Fruit fly (Drosophila melanogaster) whole organism, embryonic: ENCODE measurements around the gene CG31467.

ENCODE experiments used
- Aef1 ChIP-seq: fragments of 200-800 bp; sonication (Bioruptor generic); IDR thresholded peaks from 3 replicates; pipeline ENCODE4 v1.3.6; 2022; ENCODE audit warnings: missing biosample characterization, missing genetic modification characterization
- Awh ChIP-seq: fragments of 200-800 bp; sonication (Bioruptor generic); IDR thresholded peaks from 2 replicates; pipeline ENCODE4, ENCODE4 v1.3.6; 2022; ENCODE audit warnings: missing biosample characterization, missing genetic modification characterization
- B-H1 ChIP-seq: fragments of 200-800 bp; sonication (Bioruptor generic); IDR thresholded peaks from 3 replicates; pipeline ENCODE4 v1.3.6; 2022; ENCODE audit warnings: missing biosample characterization, missing genetic modification characterization
- C15 ChIP-seq: fragments of 200-800 bp; sonication (Bioruptor generic); IDR thresholded peaks from 3 replicates; pipeline ENCODE4 v1.3.6; 2022; ENCODE audit warnings: missing biosample characterization, missing genetic modification characterization
- CG10462 ChIP-seq: fragments of 200-800 bp; sonication (Bioruptor generic); optimal IDR thresholded peaks from 2 replicates; lab custom pipeline; 2016; ENCODE audit warnings: missing biosample characterization, missing genetic modification characterization
- CG11456 ChIP-seq: fragments of 200-800 bp; sonication (Bioruptor generic); IDR thresholded peaks from 3 replicates; pipeline ENCODE4 v1.3.6; 2022; ENCODE audit warnings: missing biosample characterization, missing genetic modification characterization
- CG11504 ChIP-seq: fragments of 200-800 bp; sonication (Bioruptor generic); optimal IDR thresholded peaks from 3 replicates; lab custom pipeline; 2019; ENCODE audit warnings: missing biosample characterization, mild to moderate bottlenecking, missing genetic modification characterization, moderate library complexity
- CG12236 ChIP-seq: fragments of 200-800 bp; sonication (Bioruptor generic); optimal IDR thresholded peaks from 2 replicates; lab custom pipeline; 2016; ENCODE audit warnings: missing biosample characterization, missing genetic modification characterization
- CG12659 ChIP-seq: fragments of 200-800 bp; sonication (Bioruptor generic); optimal IDR thresholded peaks from 3 replicates; lab custom pipeline; 2017; ENCODE audit warnings: mild to moderate bottlenecking, missing biosample characterization, missing genetic modification reagents, missing genetic modification characterization
- CG12769 ChIP-seq: fragments of 200-800 bp; sonication (Bioruptor generic); optimal IDR thresholded peaks from 2 replicates; lab custom pipeline; 2019; ENCODE audit warnings: missing biosample characterization, mild to moderate bottlenecking, missing genetic modification characterization, moderate library complexity
- CG17328 ChIP-seq: fragments of 200-800 bp; sonication (Bioruptor generic); IDR thresholded peaks from 2 replicates; pipeline ENCODE4 v1.3.6; 2022; ENCODE audit warnings: missing biosample characterization, missing genetic modification characterization
- CG17361 ChIP-seq: fragments of 200-800 bp; sonication (Bioruptor generic); IDR thresholded peaks from 3 replicates; pipeline ENCODE4 v1.3.6; 2022; ENCODE audit warnings: missing biosample characterization, missing genetic modification characterization
- CG17385 ChIP-seq: fragments of 200-800 bp; sonication (Bioruptor generic); optimal IDR thresholded peaks from 3 replicates; lab custom pipeline; 2018; ENCODE audit warnings: missing biosample characterization, mild to moderate bottlenecking, missing genetic modification characterization
- CG17829 ChIP-seq: fragments of 200-800 bp; optimal IDR thresholded peaks from 2 replicates; lab custom pipeline; 2019; ENCODE audit warnings: missing biosample characterization, mild to moderate bottlenecking, missing genetic modification characterization, moderate library complexity
- CG2120 ChIP-seq: fragments of 200-800 bp; sonication (Bioruptor generic); optimal IDR thresholded peaks from 3 replicates; lab custom pipeline; 2016; ENCODE audit warnings: missing biosample characterization, missing genetic modification characterization
- CG2712 ChIP-seq: fragments of 200-800 bp; optimal IDR thresholded peaks from 3 replicates; lab custom pipeline; 2019; ENCODE audit warnings: missing biosample characterization, mild to moderate bottlenecking, missing genetic modification characterization, moderate library complexity
- CG31441 ChIP-seq: fragments of 200-800 bp; sonication (Bioruptor generic); IDR thresholded peaks from 2 replicates; pipeline ENCODE4 v1.3.6; 2022; ENCODE audit warnings: missing biosample characterization, missing genetic modification characterization
- CG34422 ChIP-seq: fragments of 200-800 bp; sonication (Bioruptor generic); IDR thresholded peaks from 3 replicates; pipeline ENCODE4 v1.3.6; 2022; ENCODE audit warnings: missing biosample characterization, missing genetic modification characterization
- CG3847 ChIP-seq: fragments of 200-800 bp; sonication (Bioruptor generic); IDR thresholded peaks from 2 replicates; pipeline ENCODE4 v1.3.6; 2022; ENCODE audit warnings: missing biosample characterization, missing genetic modification characterization
- CG4404 ChIP-seq: fragments of 200-800 bp; sonication (Bioruptor generic); IDR thresholded peaks from 2 replicates; pipeline ENCODE4 v1.3.6; 2022; ENCODE audit warnings: missing biosample characterization, missing genetic modification characterization
- CG7556 ChIP-seq: fragments of 200-800 bp; sonication (Bioruptor generic); optimal IDR thresholded peaks from 2 replicates; lab custom pipeline; 2017; ENCODE audit warnings: missing biosample characterization, mild to moderate bottlenecking, missing genetic modification characterization
- CG7839 ChIP-seq: fragments of 200-800 bp; sonication (Bioruptor generic); optimal IDR thresholded peaks from 3 replicates; lab custom pipeline; 2018; ENCODE audit warnings: missing biosample characterization, mild to moderate bottlenecking, missing genetic modification characterization, moderate library complexity
- CG8924 ChIP-seq: fragments of 200-800 bp; optimal IDR thresholded peaks from 3 replicates; lab custom pipeline; 2019; ENCODE audit warnings: missing biosample characterization, mild to moderate bottlenecking, missing genetic modification characterization, moderate library complexity
- CrebB ChIP-seq: fragments of 200-800 bp; sonication (Bioruptor generic); optimal IDR thresholded peaks from 3 replicates; lab custom pipeline; 2018; ENCODE audit warnings: missing biosample characterization, mild to moderate bottlenecking, missing genetic modification characterization
- Dbx ChIP-seq: fragments of 200-800 bp; sonication (Bioruptor generic); IDR thresholded peaks from 3 replicates; pipeline ENCODE4 v1.3.6; 2022; ENCODE audit warnings: missing biosample characterization, missing genetic modification characterization
- Dek ChIP-seq: fragments of 200-800 bp; sonication (Bioruptor generic); optimal IDR thresholded peaks from 3 replicates; lab custom pipeline; 2019; ENCODE audit warnings: missing biosample characterization, mild to moderate bottlenecking, missing genetic modification characterization, moderate library complexity
- E2f1 ChIP-seq: fragments of 200-800 bp; sonication (Bioruptor generic); IDR thresholded peaks from 2 replicates; pipeline ENCODE4 v1.3.6; 2022; ENCODE audit warnings: missing biosample characterization, missing genetic modification characterization
- Ets97D ChIP-seq: fragments of 200-800 bp; sonication (Bioruptor generic); optimal IDR thresholded peaks from 3 replicates; lab custom pipeline; 2016; ENCODE audit warnings: missing biosample characterization, missing genetic modification characterization
- HmgZ ChIP-seq: fragments of 200-800 bp; sonication (Bioruptor generic); optimal IDR thresholded peaks from 2 replicates; lab custom pipeline; 2018; ENCODE audit warnings: missing biosample characterization, mild to moderate bottlenecking, missing genetic modification characterization
- Hsf ChIP-seq: fragments of 200-800 bp; sonication (Bioruptor generic); optimal IDR thresholded peaks from 3 replicates; lab custom pipeline; 2016; ENCODE audit warnings: missing biosample characterization, missing genetic modification characterization
- Lhr ChIP-seq: fragments of 200-800 bp; sonication (Bioruptor generic); optimal IDR thresholded peaks from 3 replicates; lab custom pipeline; 2017; ENCODE audit warnings: mild to moderate bottlenecking, missing biosample characterization, missing genetic modification reagents, missing genetic modification characterization
- MTF-1 ChIP-seq: fragments of 200-800 bp; sonication (Bioruptor generic); optimal IDR thresholded peaks from 2 replicates; lab custom pipeline; 2018; ENCODE audit warnings: missing biosample characterization, mild to moderate bottlenecking, missing genetic modification characterization, borderline replicate concordance
- Myb ChIP-seq: fragments of 200-800 bp; sonication (Bioruptor generic); optimal IDR thresholded peaks from 2 replicates; lab custom pipeline; 2016; ENCODE audit warnings: missing biosample characterization, missing genetic modification characterization
- NfI ChIP-seq: fragments of 200-800 bp; sonication (Bioruptor generic); optimal IDR thresholded peaks from 3 replicates; lab custom pipeline; 2018; ENCODE audit warnings: missing biosample characterization, mild to moderate bottlenecking, missing genetic modification characterization, moderate library complexity
- ap ChIP-seq: fragments of 200-800 bp; sonication (Bioruptor generic); IDR thresholded peaks from 2 replicates; pipeline ENCODE4 v1.3.6; 2022; ENCODE audit warnings: missing biosample characterization, missing genetic modification characterization
- ase ChIP-seq: fragments of 200-800 bp; sonication (Bioruptor generic); IDR thresholded peaks from 3 replicates; pipeline ENCODE4 v1.3.6; 2022; ENCODE audit warnings: missing biosample characterization, missing genetic modification characterization
- caup ChIP-seq: fragments of 200-800 bp; sonication (Bioruptor generic); optimal IDR thresholded peaks from 3 replicates; lab custom pipeline; 2017; ENCODE audit warnings: missing biosample characterization, mild to moderate bottlenecking, missing genetic modification characterization, moderate library complexity; ENCODE audit not compliant: severe bottlenecking
- dysf ChIP-seq: fragments of 200-800 bp; sonication (Bioruptor generic); IDR thresholded peaks from 3 replicates; pipeline ENCODE4 v1.3.6; 2022; ENCODE audit warnings: missing biosample characterization, missing genetic modification characterization
- fd3F ChIP-seq: fragments of 200-800 bp; sonication (Bioruptor generic); optimal IDR thresholded peaks from 2 replicates; lab custom pipeline; 2018; ENCODE audit warnings: missing biosample characterization, mild to moderate bottlenecking, missing genetic modification characterization, moderate library complexity
- gce ChIP-seq: fragments of 200-800 bp; sonication (Bioruptor generic); IDR thresholded peaks from 3 replicates; pipeline ENCODE4 v1.3.6; 2022; ENCODE audit warnings: missing biosample characterization, missing genetic modification characterization
- gro ChIP-seq: fragments of 200-800 bp; sonication (Bioruptor generic); optimal IDR thresholded peaks from 2 replicates; lab custom pipeline; 2016; ENCODE audit warnings: missing biosample characterization, missing genetic modification characterization
- hkb ChIP-seq, 2 experiments: fragments of 200-800 bp in 1 of 2; fragments of >200 bp in 1 of 2; sonication (Bioruptor generic) in 1 of 2; IDR thresholded peaks in 1 of 2; optimal IDR thresholded peaks in 1 of 2; 2 replicates each; pipeline versions ENCODE4 v1.3.6 to Lab custom; 2017 to 2022; ENCODE audit warnings: missing biosample characterization in 1 of 2, missing genetic modification characterization in 1 of 2
- lmd ChIP-seq: fragments of 200-800 bp; sonication (Bioruptor generic); IDR thresholded peaks from 2 replicates; pipeline ENCODE4 v1.3.6; 2022; ENCODE audit warnings: missing biosample characterization, missing genetic modification characterization
- lov ChIP-seq, 2 experiments: fragments of 200-800 bp in 1 of 2; fragments of >200 bp in 1 of 2; sonication (Bioruptor generic) in 1 of 2; IDR thresholded peaks in 1 of 2; optimal IDR thresholded peaks in 1 of 2; 2 replicates in 1 of 2; 3 replicates in 1 of 2; pipeline versions ENCODE4 v1.3.6 to Lab custom; 2017 to 2022; ENCODE audit warnings: missing biosample characterization in 1 of 2, missing genetic modification characterization in 1 of 2
- mam ChIP-seq: fragments of 200-800 bp; sonication (Bioruptor generic); optimal IDR thresholded peaks from 3 replicates; lab custom pipeline; 2016; ENCODE audit warnings: missing biosample characterization, missing genetic modification characterization
- pan ChIP-seq, 4 experiments: fragments of >200 bp in 3 of 4; fragments of 200-800 bp in 1 of 4; sonication (Bioruptor generic) in 1 of 4; optimal IDR thresholded peaks in 3 of 4; IDR thresholded peaks in 1 of 4; 2 replicates each; pipeline versions ENCODE4 v1.3.6 to Lab custom; 2017 to 2022; ENCODE audit warnings: missing biosample characterization in 2 of 4, missing genetic modification characterization in 2 of 4, mixed read lengths in 1 of 4
- sd ChIP-seq: fragments of 200-800 bp; sonication (Bioruptor generic); optimal IDR thresholded peaks from 3 replicates; lab custom pipeline; 2018; ENCODE audit warnings: missing biosample characterization, mild to moderate bottlenecking, missing genetic modification characterization, moderate library complexity
- tio ChIP-seq: fragments of 200-800 bp; sonication (Bioruptor generic); optimal IDR thresholded peaks from 2 replicates; lab custom pipeline; 2017; ENCODE audit warnings: missing biosample characterization, missing genetic modification characterization, inconsistent platforms

The CG31467 gene

DNA sequence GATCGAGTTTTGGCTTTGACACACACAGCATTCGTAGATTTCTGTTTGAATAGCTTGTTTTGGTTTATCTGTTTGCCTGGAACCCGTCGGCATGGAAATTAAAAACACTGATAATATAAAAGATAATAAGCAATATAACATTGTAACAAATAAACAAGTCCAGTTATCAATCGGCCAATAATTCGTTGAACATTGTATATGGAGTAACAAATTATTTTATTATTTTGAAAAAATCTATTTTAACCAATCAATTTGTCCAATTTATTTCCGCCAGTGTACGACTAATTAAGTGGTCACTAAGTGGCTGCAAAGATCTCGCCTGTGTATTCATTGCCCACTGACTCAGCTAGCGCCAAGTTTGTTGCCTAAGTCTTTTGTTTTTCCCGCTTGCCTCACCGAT, 17.8 kb downstream of the CG31467 start (continued):
- TF ChIP-seq gro (GFP tag; lab: Kevin White, UChicago) (peak; percentile 29), Dek (tag; lab: Kevin White, UChicago) (peak; percentile 30), gce (GFP tag; lab: Robert Waterston, UW) (peak; percentile 60; the same call in 1 of the 3 replicates), Ets97D (GFP tag; lab: Kevin White, UChicago) (no peak), CrebB (tag; lab: Kevin White, UChicago) (peak; percentile 22), lmd (GFP tag; lab: Robert Waterston, UW) (peak; percentile 50; the same call in 1 of the 2 replicates), CG2120 (GFP tag; lab: Kevin White, UChicago) (peak; percentile 79), mam (peak; percentile 12), CG17328 (0 out of 2 replicates have a peak, but pooled peaks have one; percentile 15), hkb (optimal IDR thresholded peaks at IDR 0.05; lab: Kevin White, UChicago) (no peak), hkb (GFP tag; IDR thresholded peaks at IDR 0.05; lab: Robert Waterston, UW) (peak; percentile 42; the same call in 1 of the 2 replicates), CG2712 (tag; lab: Kevin White, UChicago) (peak; percentile 64), ase (GFP tag; lab: Robert Waterston, UW) (0 out of 3 replicates have a peak, but pooled peaks have one; percentile 28), CG8924 (tag; lab: Kevin White, UChicago) (peak; percentile 57), CG11456 (peak; percentile 69; the same call in 2 of the 3 replicates), CG4404 (GFP tag; lab: Robert Waterston, UW) (0 out of 2 replicates have a peak, but pooled peaks have one; percentile 32), CG31441 (GFP tag; lab: Robert Waterston, UW) (peak; percentile 44; the same call in 1 of the 2 replicates), CG11504 (tag; lab: Kevin White, UChicago) (peak; percentile 58), Hsf (GFP tag; lab: Kevin White, UChicago) (peak; percentile 15), C15 (GFP tag; lab: Robert Waterston, UW) (0 out of 3 replicates have a peak, but pooled peaks have one; percentile 17), CG12659 (GFP tag; lab: Kevin White, UChicago) (peak; percentile 34), CG17361 (0 out of 3 replicates have a peak, but pooled peaks have one; percentile 44), CG7839 (tag; lab: Kevin White, UChicago) (peak; percentile 68), HmgZ (tag; lab: Kevin White, UChicago) (peak; percentile 28), CG17829 (tag; lab: Kevin White, UChicago) (peak; percentile 40), sd (tag; lab: Kevin White, UChicago) (peak; percentile 31), CG34422 (GFP tag; lab: Robert Waterston, UW) (0 out of 3 replicates have a peak, but pooled peaks have one; percentile 27), E2f1 (GFP tag; lab: Robert Waterston, UW) (0 out of 2 replicates have a peak, but pooled peaks have one; percentile 28), CG17385 (GFP tag; lab: Kevin White, UChicago) (peak; percentile 34), NfI (GFP tag; lab: Kevin White, UChicago) (peak; percentile 26), tio (GFP tag; lab: Kevin White, UChicago) (peak; percentile 21), Aef1 (GFP tag; lab: Robert Waterston, UW) (peak; percentile 21; the same call in 1 of the 3 replicates), CG12769 (tag; lab: Kevin White, UChicago) (peak; percentile 65), MTF-1 (GFP tag; lab: Kevin White, UChicago) (no peak), dysf (GFP tag; lab: Robert Waterston, UW) (peak; percentile 80), pan (optimal IDR thresholded peaks at IDR 0.05; lab: Kevin White, UChicago) (no peak), pan (GFP tag; optimal IDR thresholded peaks at IDR 0.05 in 1 of 2, IDR thresholded peaks at IDR 0.05 in 1 of 2) (peak in 1 of 2 experiments; percentile 56), Lhr (GFP tag; lab: Kevin White, UChicago) (no peak), CG10462 (GFP tag; lab: Kevin White, UChicago) (no peak), fd3F (peak; percentile 4), ap (GFP tag; lab: Robert Waterston, UW) (no peak), Awh (GFP tag; lab: Robert Waterston, UW) (peak; percentile 61; the same call in 1 of the 2 replicates), Dbx (GFP tag; lab: Robert Waterston, UW) (peak; percentile 66), Myb (GFP tag; lab: Kevin White, UChicago) (no peak), lov (optimal IDR thresholded peaks at IDR 0.05; lab: Kevin White, UChicago) (no peak), lov (GFP tag; IDR thresholded peaks at IDR 0.05; lab: Robert Waterston, UW) (0 out of 3 replicates have a peak, but pooled peaks have one; percentile 43), CG12236 (GFP tag; lab: Kevin White, UChicago) (no peak), CG3847 (GFP tag; lab: Robert Waterston, UW) (peak; percentile 66), CG7556 (peak; percentile 37), caup (GFP tag; lab: Kevin White, UChicago) (peak; percentile 67), B-H1 (GFP tag; lab: Robert Waterston, UW) (peak; percentile 33; the same call in 1 of the 3 replicates)
